Fruit fly (Drosophila melanogaster) whole organism, embryonic: ENCODE results near the gene hng2.
A peak's percentile ranks its signal among the peaks of the same experiment; 100 is the strongest.

Source experiments
- CG10321 ChIP-seq: fragments of 200-800 bp; sonication (Bioruptor generic); IDR thresholded peaks from 2 replicates; pipeline ENCODE4 v1.3.6; 2022; ENCODE audit warnings: missing biosample characterization, missing genetic modification characterization
- CG10366 ChIP-seq: fragments of 200-800 bp; sonication (Bioruptor generic); IDR thresholded peaks from 2 replicates; pipeline ENCODE4 v1.3.6; 2022; ENCODE audit warnings: missing biosample characterization, missing genetic modification characterization
- CG11723 ChIP-seq: fragments of 200-800 bp; sonication (Bioruptor generic); optimal IDR thresholded peaks from 2 replicates; lab custom pipeline; 2017; ENCODE audit warnings: missing biosample characterization, mild to moderate bottlenecking, missing genetic modification characterization
- CG12104 ChIP-seq: fragments of 200-800 bp; sonication (Bioruptor generic); optimal IDR thresholded peaks from 3 replicates; lab custom pipeline; 2016; ENCODE audit warnings: missing biosample characterization, missing genetic modification characterization
- CG1233 ChIP-seq: fragments of 200-800 bp; sonication (Bioruptor generic); optimal IDR thresholded peaks from 4 replicates; lab custom pipeline; 2018; ENCODE audit warnings: missing biosample characterization, mild to moderate bottlenecking, missing genetic modification characterization
- CG13296 ChIP-seq: fragments of 200-800 bp; sonication (Bioruptor generic); optimal IDR thresholded peaks from 3 replicates; lab custom pipeline; 2018; ENCODE audit warnings: missing biosample characterization, mild to moderate bottlenecking, missing genetic modification characterization
- CG14667 ChIP-seq: fragments of 200-800 bp; sonication (Bioruptor generic); IDR thresholded peaks from 2 replicates; pipeline ENCODE4 v1.3.6; 2022; ENCODE audit warnings: missing biosample characterization, missing genetic modification characterization
- CG16813 ChIP-seq: fragments of 200-800 bp; sonication (Bioruptor generic); IDR thresholded peaks from 3 replicates; pipeline ENCODE4 v1.3.6; 2022; ENCODE audit warnings: missing biosample characterization, missing genetic modification characterization; ENCODE audit not compliant: partially characterized antibody
- CG1832 ChIP-seq: fragments of 200-800 bp; sonication (Bioruptor generic); optimal IDR thresholded peaks from 2 replicates; lab custom pipeline; 2017; ENCODE audit warnings: missing biosample characterization, mild to moderate bottlenecking, missing genetic modification characterization, inconsistent platforms
- CG18476 ChIP-seq: fragments of 200-800 bp; sonication (Bioruptor generic); optimal IDR thresholded peaks from 2 replicates; lab custom pipeline; 2016; ENCODE audit warnings: missing biosample characterization, mild to moderate bottlenecking, missing genetic modification characterization
- CG18764 ChIP-seq: fragments of 200-800 bp; sonication (Bioruptor generic); optimal IDR thresholded peaks from 3 replicates; lab custom pipeline; 2016; ENCODE audit warnings: missing biosample characterization, missing genetic modification characterization
- CG2129 ChIP-seq: fragments of 200-800 bp; sonication (Bioruptor generic); IDR thresholded peaks from 2 replicates; pipeline ENCODE4 v1.3.6; 2022; ENCODE audit warnings: missing biosample characterization, missing genetic modification characterization; ENCODE audit not compliant: partially characterized antibody
- CG2199 ChIP-seq: fragments of 200-800 bp; sonication (Bioruptor generic); IDR thresholded peaks from 3 replicates; pipeline ENCODE4 v1.3.6; 2022; ENCODE audit warnings: missing biosample characterization, missing genetic modification characterization
- CG2875 ChIP-seq: fragments of 200-800 bp; sonication (Bioruptor generic); optimal IDR thresholded peaks from 2 replicates; lab custom pipeline; 2017; ENCODE audit warnings: missing biosample characterization, mild to moderate bottlenecking, missing genetic modification characterization, missing genetic modification reagents
- CG31365 ChIP-seq: fragments of 200-800 bp; sonication (Bioruptor generic); optimal IDR thresholded peaks from 2 replicates; lab custom pipeline; 2018; ENCODE audit warnings: missing biosample characterization, mild to moderate bottlenecking, missing genetic modification characterization
- CG3163 ChIP-seq: fragments of 200-800 bp; sonication (Bioruptor generic); optimal IDR thresholded peaks from 3 replicates; lab custom pipeline; 2016; ENCODE audit warnings: missing biosample characterization, missing genetic modification characterization
- CG4424 ChIP-seq: fragments of 200-800 bp; sonication (Bioruptor generic); optimal IDR thresholded peaks from 3 replicates; lab custom pipeline; 2016; ENCODE audit warnings: missing biosample characterization, missing genetic modification characterization
- CG6654 ChIP-seq: fragments of 200-800 bp; sonication (Bioruptor generic); optimal IDR thresholded peaks from 2 replicates; lab custom pipeline; 2017; ENCODE audit warnings: missing biosample characterization, mild to moderate bottlenecking, missing genetic modification characterization
- CG6689 ChIP-seq: fragments of 200-800 bp; sonication (Bioruptor generic); IDR thresholded peaks from 2 replicates; pipeline ENCODE4 v1.3.6; 2022; ENCODE audit warnings: missing biosample characterization, missing genetic modification characterization
- CG6765 ChIP-seq: fragments of 200-800 bp; sonication (Bioruptor generic); optimal IDR thresholded peaks from 3 replicates; lab custom pipeline; 2017; ENCODE audit warnings: missing biosample characterization, mild to moderate bottlenecking, missing genetic modification characterization
- CG8089 ChIP-seq: fragments of 200-800 bp; sonication (Bioruptor generic); optimal IDR thresholded peaks from 3 replicates; lab custom pipeline; 2016; ENCODE audit warnings: missing biosample characterization, missing genetic modification characterization
- CG8290 ChIP-seq, 3 experiments: fragments of 200-800 bp; sonication (Bioruptor generic); optimal IDR thresholded peaks; 2 replicates each; lab custom pipeline; 2016 to 2019; ENCODE audit warnings: missing biosample characterization in 3 of 3, missing genetic modification characterization in 3 of 3, mild to moderate bottlenecking in 2 of 3, moderate library complexity in 1 of 3
- Dbx ChIP-seq: fragments of 200-800 bp; sonication (Bioruptor generic); IDR thresholded peaks from 3 replicates; pipeline ENCODE4 v1.3.6; 2022; ENCODE audit warnings: missing biosample characterization, missing genetic modification characterization
- Doc3 ChIP-seq: fragments of 200-800 bp; sonication (Bioruptor generic); IDR thresholded peaks from 3 replicates; pipeline ENCODE4 v1.3.6; 2022; ENCODE audit warnings: missing biosample characterization, missing genetic modification characterization; ENCODE audit not compliant: partially characterized antibody
- ERR ChIP-seq: fragments of 200-800 bp; sonication (Bioruptor generic); optimal IDR thresholded peaks from 2 replicates; lab custom pipeline; 2016; ENCODE audit warnings: missing biosample characterization, missing genetic modification characterization
- Ets97D ChIP-seq: fragments of 200-800 bp; sonication (Bioruptor generic); optimal IDR thresholded peaks from 3 replicates; lab custom pipeline; 2016; ENCODE audit warnings: missing biosample characterization, missing genetic modification characterization
- HLH4C ChIP-seq: fragments of 200-800 bp; sonication (Bioruptor generic); IDR thresholded peaks from 3 replicates; pipeline ENCODE4 v1.3.6; 2022; ENCODE audit warnings: missing biosample characterization, missing genetic modification characterization; ENCODE audit not compliant: partially characterized antibody
- Hand ChIP-seq: fragments of 200-800 bp; sonication (Bioruptor generic); optimal IDR thresholded peaks from 2 replicates; lab custom pipeline; 2017; ENCODE audit warnings: mild to moderate bottlenecking, missing biosample characterization, missing genetic modification reagents, missing genetic modification characterization
- Hsf ChIP-seq: fragments of 200-800 bp; sonication (Bioruptor generic); optimal IDR thresholded peaks from 3 replicates; lab custom pipeline; 2016; ENCODE audit warnings: missing biosample characterization, missing genetic modification characterization
- Kr ChIP-seq: fragments of 200-800 bp; sonication (Bioruptor generic); optimal IDR thresholded peaks from 2 replicates; lab custom pipeline; 2017; ENCODE audit warnings: missing biosample characterization, mild to moderate bottlenecking, missing genetic modification characterization
- NC2β ChIP-seq: fragments of 200-800 bp; sonication (Bioruptor generic); optimal IDR thresholded peaks from 2 replicates; lab custom pipeline; 2016; ENCODE audit warnings: missing biosample characterization, missing genetic modification characterization
- Spps ChIP-seq: fragments of 200-800 bp; sonication (Bioruptor generic); optimal IDR thresholded peaks from 2 replicates; lab custom pipeline; 2018; ENCODE audit warnings: missing biosample characterization, mild to moderate bottlenecking, missing genetic modification characterization
- Sry-β ChIP-seq: fragments of 200-800 bp; sonication (Bioruptor generic); optimal IDR thresholded peaks from 2 replicates; lab custom pipeline; 2018; ENCODE audit warnings: missing biosample characterization, mild to moderate bottlenecking, missing genetic modification characterization, moderate library complexity
- TFAM ChIP-seq: fragments of 200-800 bp; sonication (Bioruptor generic); optimal IDR thresholded peaks from 2 replicates; lab custom pipeline; 2017; ENCODE audit warnings: missing biosample characterization, missing genetic modification characterization, inconsistent platforms
- abd-A ChIP-seq: fragments of 200-800 bp; sonication (Bioruptor generic); optimal IDR thresholded peaks from 3 replicates; lab custom pipeline; 2019; ENCODE audit warnings: missing biosample characterization, mild to moderate bottlenecking, missing genetic modification characterization, moderate library complexity
- ac ChIP-seq: fragments of 200-800 bp; sonication (Bioruptor generic); optimal IDR thresholded peaks from 3 replicates; lab custom pipeline; 2017; ENCODE audit warnings: missing biosample characterization, mild to moderate bottlenecking, missing genetic modification characterization
- bowl ChIP-seq: fragments of 200-800 bp; sonication (Bioruptor generic); IDR thresholded peaks from 2 replicates; pipeline ENCODE4 v1.3.6; 2022; ENCODE audit warnings: missing biosample characterization, missing genetic modification characterization
- br ChIP-seq: fragments of >200 bp; optimal IDR thresholded peaks from 2 replicates; lab custom pipeline; 2017
- cg ChIP-seq: fragments of 200-800 bp; sonication (Bioruptor generic); optimal IDR thresholded peaks from 3 replicates; lab custom pipeline; 2019; ENCODE audit warnings: missing biosample characterization, mild to moderate bottlenecking, missing genetic modification characterization, moderate library complexity
- dmrt99B ChIP-seq: fragments of 200-800 bp; sonication (Bioruptor generic); optimal IDR thresholded peaks from 2 replicates; lab custom pipeline; 2018; ENCODE audit warnings: missing biosample characterization, mild to moderate bottlenecking, missing genetic modification characterization, moderate library complexity
- fd102C ChIP-seq: fragments of 200-800 bp; sonication (Bioruptor generic); optimal IDR thresholded peaks from 2 replicates; lab custom pipeline; 2018; ENCODE audit warnings: missing biosample characterization, mild to moderate bottlenecking, missing genetic modification characterization, moderate library complexity
- gcm2 ChIP-seq: fragments of 200-800 bp; sonication (Bioruptor generic); optimal IDR thresholded peaks from 2 replicates; lab custom pipeline; 2016; ENCODE audit warnings: missing biosample characterization, missing genetic modification characterization
- ham ChIP-seq: fragments of 200-800 bp; sonication (Bioruptor generic); IDR thresholded peaks from 2 replicates; pipeline ENCODE4 v1.3.6; 2022; ENCODE audit warnings: missing biosample characterization, missing genetic modification characterization
- kay ChIP-seq: fragments of 200-800 bp; sonication (Bioruptor generic); optimal IDR thresholded peaks from 2 replicates; lab custom pipeline; 2016; ENCODE audit warnings: missing biosample characterization, missing genetic modification characterization
- salm ChIP-seq: fragments of 200-800 bp; sonication (Bioruptor generic); optimal IDR thresholded peaks from 2 replicates; lab custom pipeline; 2018; ENCODE audit warnings: missing biosample characterization, mild to moderate bottlenecking, missing genetic modification characterization
- schlank ChIP-seq: fragments of 200-800 bp; sonication (Bioruptor generic); optimal IDR thresholded peaks from 2 replicates; lab custom pipeline; 2018; ENCODE audit warnings: missing biosample characterization, mild to moderate bottlenecking, missing genetic modification characterization
- slou ChIP-seq: fragments of 200-800 bp; sonication (Bioruptor generic); optimal IDR thresholded peaks from 3 replicates; lab custom pipeline; 2016; ENCODE audit warnings: missing biosample characterization, missing genetic modification characterization
- slp2 ChIP-seq: fragments of 200-800 bp; sonication (Bioruptor generic); optimal IDR thresholded peaks from 2 replicates; lab custom pipeline; 2016; ENCODE audit warnings: missing biosample characterization, missing genetic modification characterization
- tap ChIP-seq: fragments of 200-800 bp; optimal IDR thresholded peaks from 3 replicates; lab custom pipeline; 2019; ENCODE audit warnings: missing biosample characterization, mild to moderate bottlenecking, missing genetic modification characterization, moderate library complexity
- vfl ChIP-seq: fragments of 200-800 bp; sonication (Bioruptor generic); optimal IDR thresholded peaks from 2 replicates; lab custom pipeline; 2016; ENCODE audit warnings: missing biosample characterization, missing genetic modification characterization
- vnd ChIP-seq: fragments of 200-800 bp; sonication (Bioruptor generic); IDR thresholded peaks from 3 replicates; pipeline ENCODE4 v1.3.6; 2022; ENCODE audit warnings: missing biosample characterization, missing genetic modification characterization; ENCODE audit not compliant: partially characterized antibody
- yki ChIP-seq: fragments of >200 bp; optimal IDR thresholded peaks from 3 replicates; lab custom pipeline; 2018

hng2 gene

DNA sequence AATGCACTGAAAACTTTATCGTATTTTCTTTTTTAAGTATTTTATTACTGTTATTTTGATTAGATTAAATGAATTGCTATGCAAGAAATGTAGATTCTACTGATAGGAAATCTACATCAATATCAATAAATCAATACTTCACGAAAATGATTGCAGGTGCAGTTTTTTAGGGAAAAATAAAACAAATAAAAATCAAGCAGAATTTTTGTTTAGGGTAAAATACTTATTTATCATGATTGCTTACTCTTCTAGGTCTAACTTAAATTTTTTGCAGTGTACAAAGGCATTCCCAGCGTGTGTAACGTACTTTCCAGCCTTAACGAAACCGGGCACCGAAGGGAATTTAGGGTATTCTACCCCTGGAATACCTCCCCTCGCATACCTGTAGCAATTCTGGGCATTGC is 2.4 kb downstream of the hng2 start (continued):
- peak; percentile 60 for TF ChIP-seq vfl (GFP tag; lab: Kevin White, UChicago)
- TF ChIP-seq CG6689: peak; percentile 76
- peak; percentile 35 for TF ChIP-seq CG6765 (GFP tag; lab: Kevin White, UChicago)
- TF ChIP-seq ac (GFP tag; lab: Kevin White, UChicago): peak; percentile 92
- no peak for TF ChIP-seq CG10366
- peak; percentile 53 for TF ChIP-seq kay (GFP tag; lab: Kevin White, UChicago)
- no peak for TF ChIP-seq Ets97D (GFP tag; lab: Kevin White, UChicago)
- peak; percentile 52 for TF ChIP-seq CG8290 (GFP tag; optimal IDR thresholded peaks at IDR 0.05; lab: Kevin White, UChicago)
- TF ChIP-seq CG8290 (tag; optimal IDR thresholded peaks at IDR 0.05; lab: Kevin White, UChicago): peak in 1 of 2 experiments; percentile 60
- no peak for TF ChIP-seq schlank (tag; lab: Kevin White, UChicago)
- no peak for TF ChIP-seq CG13296
- peak; percentile 49 for TF ChIP-seq CG11723 (GFP tag; lab: Kevin White, UChicago)
- TF ChIP-seq NC2β: peak; percentile 68
- no peak for TF ChIP-seq yki (lab: Kevin White, UChicago)
- peak; percentile 59 for TF ChIP-seq salm (tag; lab: Kevin White, UChicago)
- no peak for TF ChIP-seq gcm2 (GFP tag; lab: Kevin White, UChicago)
- TF ChIP-seq vnd (GFP tag; lab: Robert Waterston, UW): no peak
- TF ChIP-seq cg (GFP tag; lab: Kevin White, UChicago): no peak
- TF ChIP-seq CG12104 (GFP tag; lab: Kevin White, UChicago): peak; percentile 47
- no peak for TF ChIP-seq ERR (GFP tag; lab: Kevin White, UChicago)
- TF ChIP-seq CG2129 (GFP tag; lab: Robert Waterston, UW): no peak
- no peak for TF ChIP-seq Doc3 (GFP tag; lab: Robert Waterston, UW)
- no peak for TF ChIP-seq CG3163 (GFP tag; lab: Kevin White, UChicago)
- TF ChIP-seq CG16813 (GFP tag; lab: Robert Waterston, UW): no peak
- TF ChIP-seq CG10321 (GFP tag; lab: Robert Waterston, UW): no peak
- TF ChIP-seq Sry-β (GFP tag; lab: Kevin White, UChicago): peak; percentile 38
- peak; percentile 41 for TF ChIP-seq tap (tag; lab: Kevin White, UChicago)
- peak; percentile 69 for TF ChIP-seq CG1233 (GFP tag; lab: Kevin White, UChicago)
- no peak for TF ChIP-seq CG31365 (tag; lab: Kevin White, UChicago)
- peak; percentile 51 for TF ChIP-seq CG8089
- TF ChIP-seq Kr: peak; percentile 61
- peak; percentile 68 for TF ChIP-seq CG18764 (GFP tag; lab: Kevin White, UChicago)
- TF ChIP-seq dmrt99B (tag; lab: Kevin White, UChicago): peak; percentile 61
- TF ChIP-seq Spps (tag; lab: Kevin White, UChicago): peak; percentile 85
- peak; percentile 1 for TF ChIP-seq TFAM (GFP tag; lab: Kevin White, UChicago)
- TF ChIP-seq br (lab: Kevin White, UChicago): no peak
- TF ChIP-seq Hand (GFP tag; lab: Kevin White, UChicago): no peak
- peak; percentile 64 for TF ChIP-seq CG2875 (GFP tag; lab: Kevin White, UChicago)
- peak; percentile 85 for TF ChIP-seq CG4424
- TF ChIP-seq CG6654 (GFP tag; lab: Kevin White, UChicago): peak; percentile 22
- peak; percentile 94 for TF ChIP-seq fd102C (GFP tag; lab: Kevin White, UChicago)
- peak; percentile 41 for TF ChIP-seq slou (GFP tag; lab: Kevin White, UChicago)
- no peak for TF ChIP-seq CG1832 (GFP tag; lab: Kevin White, UChicago)
- no peak for TF ChIP-seq CG14667 (GFP tag; lab: Robert Waterston, UW)
- no peak for TF ChIP-seq Dbx (GFP tag; lab: Robert Waterston, UW)
- TF ChIP-seq CG18476: peak; percentile 63
- peak; percentile 67 for TF ChIP-seq Hsf (GFP tag; lab: Kevin White, UChicago)
- TF ChIP-seq ham (GFP tag; lab: Robert Waterston, UW): no peak
- TF ChIP-seq abd-A (tag; lab: Kevin White, UChicago): no peak
- TF ChIP-seq HLH4C: no peak
- TF ChIP-seq slp2: peak; percentile 61
- no peak for TF ChIP-seq CG2199
- no peak for TF ChIP-seq bowl (GFP tag; lab: Robert Waterston, UW)
